Worm (Caenorhabditis elegans): Measurements from ENCODE around the gene klc-1.

ce11 chrIV:11124674-11125073, 41.1 kb downstream of the klc-1 start, which contains the start of gene spo-11:
- TF ChIP-seq nhr-111 (GFP tag; optimal IDR thresholded peaks at IDR 0.05) (no peak), nhr-11 (tag; optimal IDR thresholded peaks at IDR 0.05) (no peak), ztf-11 (tag; optimal IDR thresholded peaks at IDR 0.05) (no peak)
